Worm (Caenorhabditis elegans): ENCODE data around the gene tat-4.

tat-4 gene

DNA sequence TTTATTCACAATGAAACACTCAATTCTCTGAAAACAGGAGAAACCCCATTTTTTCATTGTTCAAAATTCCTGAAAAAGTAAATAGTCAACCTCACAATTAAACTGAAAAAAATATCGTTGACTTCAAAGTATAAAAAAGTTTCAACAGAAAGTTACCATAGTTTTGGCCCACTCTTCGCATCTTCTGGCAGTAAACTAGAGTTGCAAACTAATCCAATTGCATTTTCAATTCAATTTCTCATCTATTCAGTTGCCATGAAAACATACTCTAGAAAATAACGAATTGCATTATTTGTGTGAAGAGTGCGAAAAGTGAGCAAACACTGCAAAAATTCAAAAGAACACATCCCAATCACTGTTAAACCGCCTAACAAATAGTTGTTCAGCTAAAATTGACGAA, 19.6 kb upstream of the tat-4 start, which contains the start of gene F13H8.3:
F13H8.3 (plus strand) TSS at position 301 of the 400 bp plus-strand sequence.
- TF ChIP-seq nhr-12 (tag; optimal IDR thresholded peaks at IDR 0.05) = no peak
- no peak for TF ChIP-seq elt-2 (tag; optimal IDR thresholded peaks at IDR 0.05)
- no peak for TF ChIP-seq lin-15B (tag; optimal IDR thresholded peaks at IDR 0.05)
- TF ChIP-seq ceh-63 (GFP tag; optimal IDR thresholded peaks at IDR 0.05) = no peak
- no peak for TF ChIP-seq nhr-77 (tag; optimal IDR thresholded peaks at IDR 0.05)
- no peak for TF ChIP-seq nhr-11 (tag; optimal IDR thresholded peaks at IDR 0.05)
- TF ChIP-seq mef-2 (tag; optimal IDR thresholded peaks at IDR 0.05) = no peak
- no peak for TF ChIP-seq dsc-1 (tag; optimal IDR thresholded peaks at IDR 0.05)
- no peak for TF ChIP-seq nhr-237 (tag; optimal IDR thresholded peaks at IDR 0.05)
- TF ChIP-seq irx-1 (tag; optimal IDR thresholded peaks at IDR 0.05) = no peak
- TF ChIP-seq pax-3 (tag; optimal IDR thresholded peaks at IDR 0.05) = no peak
- no peak for TF ChIP-seq unc-98 (GFP tag; IDR thresholded peaks at IDR 0.05)
- no peak for TF ChIP-seq fos-1 (tag; optimal IDR thresholded peaks at IDR 0.05)
- no peak for TF ChIP-seq snpc-4 (tag; optimal IDR thresholded peaks at IDR 0.05)
- no peak for TF ChIP-seq alr-1 (tag; optimal IDR thresholded peaks at IDR 0.05; ENCODE audit: borderline replicate concordance)
- TF ChIP-seq efl-3 (GFP tag; optimal IDR thresholded peaks at IDR 0.05) = no peak
- no peak for TF ChIP-seq sox-4 (tag; optimal IDR thresholded peaks at IDR 0.05)

DNA sequence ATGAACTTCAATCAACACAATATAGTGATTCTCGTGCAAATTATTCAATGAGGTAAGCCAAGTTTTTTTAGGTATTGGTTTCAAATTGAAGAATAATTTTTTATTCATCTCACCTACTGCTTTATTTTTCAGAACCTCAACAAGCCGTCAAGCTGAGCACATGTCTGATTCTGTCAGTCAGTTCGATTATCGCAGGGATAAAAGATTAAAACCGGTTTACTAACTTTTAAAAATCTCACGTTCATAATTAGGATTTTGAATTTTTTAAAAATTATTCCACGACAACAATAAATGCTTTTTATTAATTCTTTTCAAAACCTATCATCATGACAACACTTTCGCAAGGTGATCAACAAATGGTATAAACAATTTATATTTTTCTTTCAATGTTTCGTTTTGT, 18.1 kb upstream of the tat-4 start, which contains the start of gene F13H8.12:
F13H8.12 (plus strand) TSS at position 301 of the 400 bp plus-strand sequence.
- no peak for TF ChIP-seq unc-98 (GFP tag; IDR thresholded peaks at IDR 0.05)
- no peak for TF ChIP-seq ztf-4 (tag; optimal IDR thresholded peaks at IDR 0.05)

DNA sequence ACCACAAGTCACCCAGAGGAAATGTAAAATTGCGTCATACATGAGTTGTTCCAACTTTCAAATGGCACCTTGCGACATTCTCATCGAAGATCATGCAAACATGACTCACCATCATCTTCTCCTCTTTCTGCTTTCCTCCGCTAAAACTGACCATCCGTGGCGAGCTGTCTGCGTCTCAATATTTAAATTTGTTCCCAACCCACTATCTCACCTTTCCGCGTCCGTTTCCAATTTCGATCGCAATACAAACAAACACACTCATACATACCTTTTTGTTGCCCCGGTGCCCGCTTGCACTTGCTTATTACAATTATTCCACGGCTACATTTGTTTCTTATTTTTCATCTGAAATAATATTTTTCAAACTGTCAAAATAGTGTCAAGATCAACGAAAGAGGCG, 16.6 kb upstream of the tat-4 start, which contains the start of gene nmgp-1:
nmgp-1 (plus strand) TSS at position 174 of the 400 bp plus-strand sequence.
- TF ChIP-seq hpl-2 (GFP tag; optimal IDR thresholded peaks at IDR 0.05) (no peak), egl-13 (tag; optimal IDR thresholded peaks at IDR 0.05) (no peak), unc-30 (tag; optimal IDR thresholded peaks at IDR 0.05) (no peak), snpc-4 (tag; optimal IDR thresholded peaks at IDR 0.05) (no peak), lin-35 (GFP tag; optimal IDR thresholded peaks at IDR 0.05) (no peak), vab-15 (tag; optimal IDR thresholded peaks at IDR 0.05) (no peak), unc-130 (tag; optimal IDR thresholded peaks at IDR 0.05) (no peak), nhr-237 (tag; optimal IDR thresholded peaks at IDR 0.05) (no peak), efl-1 (optimal IDR thresholded peaks at IDR 0.05) (no peak), efl-1 (GFP tag; optimal IDR thresholded peaks at IDR 0.05 in 1 of 2) (no peak), hlh-4 (tag; optimal IDR thresholded peaks at IDR 0.05) (no peak), Y116A8C.19 (tag; optimal IDR thresholded peaks at IDR 0.05; ENCODE audit: borderline replicate concordance) (no peak), lir-3 (tag; optimal IDR thresholded peaks at IDR 0.05; ENCODE audit: poor library complexity) (no peak), elt-2 (tag; optimal IDR thresholded peaks at IDR 0.05) (no peak), aha-1 (tag; optimal IDR thresholded peaks at IDR 0.05) (no peak), hlh-17 (GFP tag; optimal IDR thresholded peaks at IDR 0.05; ENCODE audit: borderline replicate concordance) (no peak)

DNA sequence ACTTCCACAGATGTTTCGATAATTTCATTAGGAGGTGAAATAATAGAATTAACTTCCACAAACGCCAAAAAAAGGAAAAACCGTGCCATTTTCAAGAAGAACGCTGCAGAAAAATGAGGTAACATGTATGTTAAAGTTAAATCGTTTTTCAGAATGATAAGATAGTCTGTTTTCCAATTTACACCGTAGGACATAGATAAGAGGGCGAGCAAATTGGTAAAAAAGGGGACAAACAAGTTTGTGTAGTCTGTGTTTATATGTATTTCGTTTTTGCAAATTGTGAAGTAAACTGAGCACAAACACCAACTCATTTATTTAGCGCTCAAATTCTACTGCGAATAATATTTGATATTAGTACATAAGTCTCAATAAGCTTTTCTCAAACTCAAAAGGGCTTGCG, 15.8 kb upstream of the tat-4 start, which contains the start of gene F13H8.11:
F13H8.11 (minus strand) TSS at position 155 of the 400 bp plus-strand sequence.
- no peak for TF ChIP-seq efl-1 (optimal IDR thresholded peaks at IDR 0.05)
- TF ChIP-seq efl-1 (GFP tag; optimal IDR thresholded peaks at IDR 0.05 in 1 of 2) = no peak
- peak; percentile 29 for TF ChIP-seq elt-2 (tag; optimal IDR thresholded peaks at IDR 0.05)
- TF ChIP-seq ets-5 (GFP tag; IDR thresholded peaks at IDR 0.05) = no peak
- peak in 1 of 2 experiments; percentile 8 for TF ChIP-seq lin-35 (GFP tag; optimal IDR thresholded peaks at IDR 0.05)
- TF ChIP-seq jun-1 (tag; optimal IDR thresholded peaks at IDR 0.05) = no peak
- TF ChIP-seq nhr-19 (GFP tag; conservative IDR thresholded peaks at IDR 0.05) = no peak

DNA sequence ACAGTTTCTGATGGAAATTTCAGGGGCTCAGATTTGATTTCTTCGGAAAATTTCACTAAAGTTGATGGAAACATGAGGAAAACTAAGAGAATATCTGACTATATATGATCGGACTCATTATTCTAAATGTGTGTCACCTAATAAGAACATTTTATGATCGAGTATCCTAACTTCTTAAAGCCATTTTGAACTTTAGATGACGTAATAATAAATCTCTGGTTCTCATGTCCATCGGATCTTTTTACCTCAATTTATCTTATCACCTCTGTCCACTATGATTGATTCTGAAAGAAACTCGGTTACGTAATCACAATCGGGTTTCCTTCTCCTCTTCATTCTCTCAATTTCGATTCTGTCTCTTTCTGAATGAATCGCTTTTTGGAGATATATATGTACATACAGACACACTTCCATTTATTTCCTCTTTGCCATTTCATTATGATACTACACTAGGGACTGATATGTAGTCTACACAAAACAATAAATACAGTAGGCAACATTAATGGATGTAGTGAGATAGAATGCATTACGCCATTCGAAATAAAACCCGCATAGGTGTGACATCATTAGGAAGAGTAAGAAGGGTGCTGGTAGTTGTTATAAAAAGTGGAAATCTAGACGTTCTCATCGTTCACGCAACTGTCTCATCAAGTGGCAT, 13.3 kb upstream of the tat-4 start:
- TF ChIP-seq nhr-85 (tag) (peak; percentile 13), efl-3 (GFP tag; optimal IDR thresholded peaks at IDR 0.05) (no peak), hpl-2 (GFP tag; optimal IDR thresholded peaks at IDR 0.05) (no peak), blmp-1 (tag; optimal IDR thresholded peaks at IDR 0.05) (peak; percentile 25), lin-35 (GFP tag; optimal IDR thresholded peaks at IDR 0.05) (no peak), jun-1 (tag; optimal IDR thresholded peaks at IDR 0.05) (no peak), hlh-4 (tag; optimal IDR thresholded peaks at IDR 0.05) (no peak), zip-4 (GFP tag; optimal IDR thresholded peaks at IDR 0.05) (no peak), swsn-7 (tag; optimal IDR thresholded peaks at IDR 0.05) (no peak), mab-9 (GFP tag; IDR thresholded peaks at IDR 0.05) (no peak), dsc-1 (tag; optimal IDR thresholded peaks at IDR 0.05) (no peak), efl-1 (optimal IDR thresholded peaks at IDR 0.05) (no peak), efl-1 (GFP tag; optimal IDR thresholded peaks at IDR 0.05 in 1 of 2) (peak in 1 of 2 experiments; percentile 8), nhr-28 (tag; optimal IDR thresholded peaks at IDR 0.05) (no peak), fkh-8 (tag; optimal IDR thresholded peaks at IDR 0.05) (no peak)

All from whole organism, L1 larva.